Fruit fly (Drosophila melanogaster) whole organism, wandering third instar larva: ENCODE data around the gene CG13907.

Experiments used
- Abd-B ChIP-seq: fragments of >200 bp; optimal IDR thresholded peaks from 2 replicates; lab custom pipeline; 2017; ENCODE audit warnings: missing biosample characterization, missing genetic modification characterization
- Myc ChIP-seq: fragments of >200 bp; optimal IDR thresholded peaks from 2 replicates; lab custom pipeline; 2017
- OdsH ChIP-seq: fragments of 200-800 bp; sonication (Bioruptor generic); optimal IDR thresholded peaks from 2 replicates; lab custom pipeline; 2016; ENCODE audit warnings: missing biosample characterization, mild to moderate bottlenecking, missing genetic modification characterization
- br ChIP-seq: fragments of 200-800 bp; sonication (Bioruptor generic); optimal IDR thresholded peaks from 2 replicates; lab custom pipeline; 2016; ENCODE audit warnings: missing biosample characterization, missing genetic modification characterization
- dl ChIP-seq, 2 experiments: fragments of 175-275, 200-275 bp in 1 of 2; fragments of 200-275 bp in 1 of 2; sonication (Bioruptor generic); optimal IDR thresholded peaks; lab custom pipeline; 2018; ENCODE audit warnings: mild to moderate bottlenecking in 2 of 2, missing biosample characterization in 2 of 2, missing genetic modification characterization in 2 of 2, moderate library complexity in 2 of 2; ENCODE audit not compliant: partially characterized antibody in 2 of 2, insufficient read depth in 1 of 2
- dmrt93B ChIP-seq: fragments of 200-800 bp; sonication (Bioruptor generic); optimal IDR thresholded peaks from 2 replicates; lab custom pipeline; 2018; ENCODE audit warnings: missing biosample characterization, mild to moderate bottlenecking, missing genetic modification characterization
- h ChIP-seq: fragments of 200-800 bp; sonication (Bioruptor generic); optimal IDR thresholded peaks from 3 replicates; lab custom pipeline; 2016; ENCODE audit warnings: missing biosample characterization, mild to moderate bottlenecking, missing genetic modification characterization
- psq ChIP-seq: fragments of 200-800 bp; sonication (Bioruptor generic); optimal IDR thresholded peaks from 3 replicates; lab custom pipeline; 2017; ENCODE audit warnings: missing biosample characterization, mild to moderate bottlenecking, missing genetic modification characterization, moderate library complexity
- tai ChIP-seq: sonication (Bioruptor generic); optimal IDR thresholded peaks from 2 replicates; lab custom pipeline; 2016; ENCODE audit warnings: missing biosample characterization, missing genetic modification characterization
- usp ChIP-seq: fragments of >200 bp; optimal IDR thresholded peaks from 2 replicates; lab custom pipeline; 2017; ENCODE audit warnings: missing biosample characterization, missing genetic modification characterization

- TF ChIP-seq psq (GFP tag; lab: Kevin White, UChicago) (no peak), dmrt93B (GFP tag; lab: Kevin White, UChicago) (no peak), br (GFP tag; lab: Kevin White, UChicago) (no peak), dl (GFP tag; optimal IDR thresholded peaks at IDR 0.05; lab: Kevin White, UChicago; ENCODE audit: insufficient read depth in 1 of 2, partially characterized antibody in 2 of 2) (no peak), h (GFP tag; lab: Kevin White, UChicago) (no peak), Myc (lab: Kevin White, UChicago) (no peak), Abd-B (GFP tag; lab: Kevin White, UChicago) (no peak), usp (GFP tag; lab: Kevin White, UChicago) (no peak), tai (GFP tag; lab: Kevin White, UChicago) (no peak), OdsH (GFP tag; lab: Kevin White, UChicago) (no peak)
Observed at dm6 chr3L:875416-876011, 6.3 kb downstream of the CG13907 start.
